Fruit fly (Drosophila melanogaster) whole organism, prepupa: ENCODE data around the gene akirin.

Experiments
- CG10631 ChIP-seq: fragments of 200-800 bp; sonication (Bioruptor generic); optimal IDR thresholded peaks from 2 replicates; lab custom pipeline; 2016; ENCODE audit warnings: missing biosample characterization, missing genetic modification characterization
- CG10669 ChIP-seq: fragments of 200-800 bp; sonication (Bioruptor generic); optimal IDR thresholded peaks from 3 replicates; lab custom pipeline; 2018; ENCODE audit warnings: missing biosample characterization, mild to moderate bottlenecking, missing genetic modification characterization, moderate library complexity
- CG11294 ChIP-seq: fragments of 200-800 bp; sonication (Bioruptor generic); IDR thresholded peaks from 2 replicates; pipeline ENCODE4 v1.3.6; 2022; ENCODE audit warnings: missing biosample characterization, missing genetic modification characterization
- CG11762 ChIP-seq: fragments of 200-800 bp; sonication (Bioruptor generic); optimal IDR thresholded peaks from 3 replicates; lab custom pipeline; 2016; ENCODE audit warnings: missing biosample characterization, missing genetic modification characterization; ENCODE audit not compliant: insufficient read depth
- CG11902 ChIP-seq: fragments of 200-800 bp; sonication (Bioruptor generic); optimal IDR thresholded peaks from 3 replicates; lab custom pipeline; 2016; ENCODE audit warnings: missing biosample characterization, missing genetic modification characterization
- CG1621 ChIP-seq: fragments of 200-800 bp; sonication (Bioruptor generic); optimal IDR thresholded peaks from 3 replicates; lab custom pipeline; 2018; ENCODE audit warnings: missing biosample characterization, mild to moderate bottlenecking, missing genetic modification characterization
- CG16779 ChIP-seq: fragments of 200-800 bp; sonication (Bioruptor generic); optimal IDR thresholded peaks from 3 replicates; lab custom pipeline; 2017; ENCODE audit warnings: missing biosample characterization, mild to moderate bottlenecking, missing genetic modification characterization
- CG3032 ChIP-seq: fragments of 200-800 bp; optimal IDR thresholded peaks from 2 replicates; lab custom pipeline; 2019; ENCODE audit warnings: missing biosample characterization, mild to moderate bottlenecking, missing genetic modification characterization, moderate library complexity
- CG31627 ChIP-seq: fragments of 200-800 bp; sonication (Bioruptor generic); optimal IDR thresholded peaks from 3 replicates; lab custom pipeline; 2016; ENCODE audit warnings: missing biosample characterization, missing genetic modification characterization
- CG3919 ChIP-seq: fragments of 200-800 bp; sonication (Bioruptor generic); optimal IDR thresholded peaks from 3 replicates; lab custom pipeline; 2016; ENCODE audit warnings: missing biosample characterization, missing genetic modification characterization
- CG6276 ChIP-seq: fragments of 200-800 bp; sonication (Bioruptor generic); optimal IDR thresholded peaks from 2 replicates; lab custom pipeline; 2017; ENCODE audit warnings: missing biosample characterization, mild to moderate bottlenecking, missing genetic modification characterization
- CG6792 ChIP-seq: fragments of 200-800 bp; sonication (Bioruptor generic); optimal IDR thresholded peaks from 3 replicates; lab custom pipeline; 2016; ENCODE audit warnings: missing biosample characterization, missing genetic modification characterization
- CG6808 ChIP-seq: fragments of 200-800 bp; sonication (Bioruptor generic); optimal IDR thresholded peaks from 3 replicates; lab custom pipeline; 2017; ENCODE audit warnings: missing biosample characterization, missing genetic modification characterization, mild to moderate bottlenecking, moderate library complexity, missing genetic modification reagents
- CG6854 ChIP-seq: fragments of 200-800 bp; sonication (Bioruptor generic); optimal IDR thresholded peaks from 2 replicates; lab custom pipeline; 2017; ENCODE audit warnings: missing biosample characterization, mild to moderate bottlenecking, missing genetic modification characterization
- CG7368 ChIP-seq: fragments of 200-800 bp; sonication (Bioruptor generic); optimal IDR thresholded peaks from 3 replicates; lab custom pipeline; 2016; ENCODE audit warnings: missing biosample characterization, missing genetic modification characterization
- CG8119 ChIP-seq: fragments of 200-800 bp; sonication (Bioruptor generic); IDR thresholded peaks from 3 replicates; pipeline ENCODE4 v1.3.6; 2022; ENCODE audit warnings: missing biosample characterization, missing genetic modification characterization
- CG8319 ChIP-seq: fragments of 200-800 bp; sonication (Bioruptor generic); optimal IDR thresholded peaks from 3 replicates; lab custom pipeline; 2016; ENCODE audit warnings: missing biosample characterization, missing genetic modification characterization
- CG8632 ChIP-seq: fragments of 200-800 bp; sonication (Bioruptor generic); optimal IDR thresholded peaks from 3 replicates; lab custom pipeline; 2016; ENCODE audit warnings: missing biosample characterization, missing genetic modification characterization
- CG9139 ChIP-seq: fragments of 200-800 bp; sonication (Bioruptor generic); optimal IDR thresholded peaks from 3 replicates; lab custom pipeline; 2017; ENCODE audit warnings: missing biosample characterization, mild to moderate bottlenecking, missing genetic modification characterization
- Eip75B ChIP-seq: fragments of 200-800 bp; sonication (Bioruptor generic); optimal IDR thresholded peaks from 3 replicates; lab custom pipeline; 2016; ENCODE audit warnings: missing biosample characterization, missing genetic modification characterization
- Ets21C ChIP-seq: fragments of 200-800 bp; sonication (Bioruptor generic); optimal IDR thresholded peaks from 3 replicates; lab custom pipeline; 2016; ENCODE audit warnings: missing biosample characterization, missing genetic modification characterization
- Ets96B ChIP-seq: fragments of 200-800 bp; optimal IDR thresholded peaks from 2 replicates; lab custom pipeline; 2019; ENCODE audit warnings: missing biosample characterization, mild to moderate bottlenecking, missing genetic modification characterization, moderate library complexity
- Gug ChIP-seq: fragments of 200-800 bp; sonication (Bioruptor generic); IDR thresholded peaks from 2 replicates; pipeline ENCODE4 v1.3.6; 2022; ENCODE audit warnings: missing biosample characterization, missing genetic modification characterization
- Hr38 ChIP-seq: sonication (Bioruptor generic); optimal IDR thresholded peaks from 2 replicates; lab custom pipeline; 2016; ENCODE audit warnings: missing biosample characterization, missing genetic modification characterization
- Hr4 ChIP-seq: fragments of 200-800 bp; sonication (Bioruptor generic); optimal IDR thresholded peaks from 3 replicates; lab custom pipeline; 2016; ENCODE audit warnings: missing biosample characterization, missing genetic modification characterization
- Lpt ChIP-seq: fragments of 200-800 bp; sonication (Bioruptor generic); optimal IDR thresholded peaks from 3 replicates; lab custom pipeline; 2016; ENCODE audit warnings: missing biosample characterization, missing genetic modification characterization
- Met ChIP-seq: fragments of 200-800 bp; sonication (Bioruptor generic); optimal IDR thresholded peaks from 3 replicates; lab custom pipeline; 2016; ENCODE audit warnings: missing biosample characterization, missing genetic modification characterization
- OdsH ChIP-seq: fragments of 200-800 bp; sonication (Bioruptor generic); optimal IDR thresholded peaks from 3 replicates; lab custom pipeline; 2016; ENCODE audit warnings: missing biosample characterization, missing genetic modification characterization
- Smox ChIP-seq: fragments of 200-800 bp; sonication (Bioruptor generic); optimal IDR thresholded peaks from 3 replicates; lab custom pipeline; 2016; ENCODE audit warnings: missing biosample characterization, missing genetic modification characterization
- Sox102F ChIP-seq: fragments of 200-800 bp; sonication (Bioruptor generic); optimal IDR thresholded peaks from 2 replicates; lab custom pipeline; 2016; ENCODE audit warnings: missing biosample characterization, mild to moderate bottlenecking, missing genetic modification characterization
- Sox14 ChIP-seq: fragments of 200-800 bp; sonication (Bioruptor generic); optimal IDR thresholded peaks from 3 replicates; lab custom pipeline; 2016; ENCODE audit warnings: missing biosample characterization, missing genetic modification characterization
- Sox15 ChIP-seq: fragments of 200-800 bp; sonication (Bioruptor generic); optimal IDR thresholded peaks from 3 replicates; lab custom pipeline; 2016; ENCODE audit warnings: missing biosample characterization, missing genetic modification characterization
- achi ChIP-seq: fragments of 200-800 bp; sonication (Bioruptor generic); optimal IDR thresholded peaks from 3 replicates; lab custom pipeline; 2016; ENCODE audit warnings: missing biosample characterization, missing genetic modification characterization
- acj6 ChIP-seq: fragments of 200-800 bp; sonication (Bioruptor generic); optimal IDR thresholded peaks from 3 replicates; lab custom pipeline; 2016; ENCODE audit warnings: missing biosample characterization, missing genetic modification characterization
- cyc ChIP-seq: fragments of 200-800 bp; sonication (Bioruptor generic); optimal IDR thresholded peaks from 3 replicates; lab custom pipeline; 2016; ENCODE audit warnings: missing biosample characterization, missing genetic modification characterization
- dac ChIP-seq: fragments of 200-800 bp; sonication (Bioruptor generic); optimal IDR thresholded peaks from 2 replicates; lab custom pipeline; 2017; ENCODE audit warnings: missing biosample characterization, mild to moderate bottlenecking, missing genetic modification characterization
- dsx ChIP-seq: fragments of 200-800 bp; optimal IDR thresholded peaks from 3 replicates; lab custom pipeline; 2019; ENCODE audit warnings: missing biosample characterization, mild to moderate bottlenecking, missing genetic modification characterization, moderate library complexity; ENCODE audit not compliant: poor library complexity, severe bottlenecking
- esn ChIP-seq: fragments of 200-800 bp; sonication (Bioruptor generic); optimal IDR thresholded peaks from 2 replicates; lab custom pipeline; 2016; ENCODE audit warnings: missing biosample characterization, mild to moderate bottlenecking, missing genetic modification characterization, moderate library complexity
- fd59A ChIP-seq: fragments of 200-800 bp; sonication (Bioruptor generic); optimal IDR thresholded peaks from 2 replicates; lab custom pipeline; 2017; ENCODE audit warnings: missing biosample characterization, mild to moderate bottlenecking, missing genetic modification characterization, missing genetic modification reagents
- fkh ChIP-seq: fragments of 200-800 bp; sonication (Bioruptor generic); optimal IDR thresholded peaks from 3 replicates; lab custom pipeline; 2017; ENCODE audit warnings: missing biosample characterization, mild to moderate bottlenecking, missing genetic modification characterization, moderate library complexity
- lz ChIP-seq: fragments of 200-800 bp; sonication (Bioruptor generic); optimal IDR thresholded peaks from 3 replicates; lab custom pipeline; 2016; ENCODE audit warnings: missing biosample characterization, missing genetic modification characterization
- net ChIP-seq: fragments of 200-800 bp; sonication (Bioruptor generic); optimal IDR thresholded peaks from 3 replicates; lab custom pipeline; 2016; ENCODE audit warnings: missing biosample characterization, missing genetic modification characterization
- pdm3 ChIP-seq: fragments of 200-800 bp; sonication (Bioruptor generic); optimal IDR thresholded peaks from 3 replicates; lab custom pipeline; 2016; ENCODE audit warnings: missing biosample characterization, missing genetic modification characterization
- salr ChIP-seq, 2 experiments: fragments of 200-800 bp; sonication (Bioruptor generic); optimal IDR thresholded peaks; 3 replicates each; lab custom pipeline; 2016 to 2018; ENCODE audit warnings: missing biosample characterization in 2 of 2, missing genetic modification characterization in 2 of 2, mild to moderate bottlenecking in 1 of 2
- spab ChIP-seq: fragments of 200-800 bp; sonication (Bioruptor generic); optimal IDR thresholded peaks from 2 replicates; lab custom pipeline; 2017; ENCODE audit warnings: missing biosample characterization, mild to moderate bottlenecking, missing genetic modification characterization, missing genetic modification reagents
- ss ChIP-seq, 2 experiments: fragments of 200-800 bp; sonication (Bioruptor generic); optimal IDR thresholded peaks; 2 replicates in 1 of 2; 3 replicates in 1 of 2; lab custom pipeline; 2017 to 2018; ENCODE audit warnings: mild to moderate bottlenecking in 2 of 2, missing biosample characterization in 2 of 2, missing genetic modification characterization in 2 of 2, moderate library complexity in 1 of 2
- svp ChIP-seq: fragments of 200-800 bp; sonication (Bioruptor generic); peaks from one replicate; lab custom pipeline; 2016; ENCODE audit warnings: missing biosample characterization, missing genetic modification characterization
- topi ChIP-seq: fragments of 200-800 bp; sonication (Bioruptor generic); optimal IDR thresholded peaks from 3 replicates; lab custom pipeline; 2016; ENCODE audit warnings: missing biosample characterization, missing genetic modification characterization
- vri ChIP-seq: fragments of 200-800 bp; sonication (Bioruptor generic); optimal IDR thresholded peaks from 3 replicates; lab custom pipeline; 2016; ENCODE audit warnings: missing biosample characterization, mild to moderate bottlenecking, missing genetic modification characterization

The akirin gene

dm6 chr3L:7344001-7344400, 25.6 kb upstream of the akirin start:
- TF ChIP-seq CG3919 (GFP tag; lab: Kevin White, UChicago) (no peak), CG31627 (GFP tag; lab: Kevin White, UChicago) (no peak), fd59A (no peak), CG8119 (GFP tag; lab: Robert Waterston, UW) (no peak), Smox (GFP tag; lab: Kevin White, UChicago) (no peak), salr (GFP tag; optimal IDR thresholded peaks at IDR 0.05; lab: Kevin White, UChicago) (no peak), Gug (GFP tag; lab: Robert Waterston, UW) (no peak), Sox102F (GFP tag; lab: Kevin White, UChicago) (no peak), Hr4 (no peak), net (GFP tag; lab: Kevin White, UChicago) (no peak)

DNA sequence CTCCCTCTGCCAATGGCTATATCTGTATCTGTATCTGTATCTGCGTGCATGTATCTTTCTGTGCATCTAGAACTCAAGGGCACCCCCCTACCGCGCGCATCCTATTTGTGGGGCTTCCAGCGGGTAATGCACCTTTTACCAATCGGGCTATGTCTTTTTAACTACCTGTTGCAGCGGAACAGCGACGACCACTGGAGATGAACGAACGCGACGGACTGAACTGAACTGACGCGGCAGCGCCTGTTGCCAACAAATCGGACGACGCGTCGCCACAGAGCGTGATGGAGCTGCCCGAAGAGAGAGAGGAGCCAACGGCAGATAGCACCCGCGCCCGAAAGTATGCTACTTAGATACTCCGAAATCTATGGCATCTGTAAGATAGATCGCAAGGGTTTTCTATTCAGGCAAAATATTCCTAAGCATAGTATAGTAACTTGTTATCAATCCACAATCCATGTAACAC, 24.6 kb upstream of the akirin start, which contains the start of gene Cln7:
Cln7 (minus strand) TSS at position 219 of the 463 bp plus-strand sequence.
- TF ChIP-seq svp (GFP tag; lab: Kevin White, UChicago): no peak
- peak; percentile 88 for TF ChIP-seq Sox14 (GFP tag; lab: Kevin White, UChicago)
- no peak for TF ChIP-seq lz (GFP tag; lab: Kevin White, UChicago)
- peak; percentile 85 for TF ChIP-seq CG6854 (GFP tag; lab: Kevin White, UChicago)
- TF ChIP-seq CG10669 (GFP tag; lab: Kevin White, UChicago): peak; percentile 3
- peak; percentile 30 for TF ChIP-seq CG7368 (GFP tag; lab: Kevin White, UChicago)
- TF ChIP-seq Smox (GFP tag; lab: Kevin White, UChicago): no peak
- TF ChIP-seq vri (GFP tag; lab: Kevin White, UChicago): peak; percentile 70
- TF ChIP-seq fd59A: no peak
- TF ChIP-seq CG8319: no peak
- no peak for TF ChIP-seq Gug (GFP tag; lab: Robert Waterston, UW)
- no peak for TF ChIP-seq Hr4
- TF ChIP-seq esn (GFP tag; lab: Kevin White, UChicago): peak; percentile 71
- TF ChIP-seq CG8632 (GFP tag; lab: Kevin White, UChicago): peak; percentile 39
- TF ChIP-seq Ets21C (GFP tag; lab: Kevin White, UChicago): no peak
- no peak for TF ChIP-seq dac
- peak; percentile 73 for TF ChIP-seq CG9139 (GFP tag; lab: Kevin White, UChicago)
- peak; percentile 56 for TF ChIP-seq topi (GFP tag; lab: Kevin White, UChicago)
- no peak for TF ChIP-seq pdm3 (GFP tag; lab: Kevin White, UChicago)
- no peak for TF ChIP-seq CG11762 (GFP tag; lab: Kevin White, UChicago)
- peak; percentile 69 for TF ChIP-seq dsx
- peak; percentile 25 for TF ChIP-seq CG6792 (GFP tag; lab: Kevin White, UChicago)
- TF ChIP-seq CG6276 (GFP tag; lab: Kevin White, UChicago): peak; percentile 26
- no peak for TF ChIP-seq acj6
- no peak for TF ChIP-seq Sox15 (GFP tag; lab: Kevin White, UChicago)
- TF ChIP-seq salr (GFP tag; optimal IDR thresholded peaks at IDR 0.05; lab: Kevin White, UChicago): no peak
- TF ChIP-seq CG6808 (GFP tag; lab: Kevin White, UChicago): peak; percentile 40
- no peak; the same call in 1 of the 2 replicates for TF ChIP-seq CG11294 (GFP tag; lab: Robert Waterston, UW)
- TF ChIP-seq CG3032 (tag; lab: Kevin White, UChicago): peak; percentile 3
- no peak for TF ChIP-seq CG10631 (GFP tag; lab: Kevin White, UChicago)
- peak; percentile 5 for TF ChIP-seq spab (GFP tag; lab: Kevin White, UChicago)
- TF ChIP-seq Hr38 (GFP tag; lab: Kevin White, UChicago): no peak
- peak; percentile 32 for TF ChIP-seq fkh
- peak; percentile 36 for TF ChIP-seq Ets96B
- peak; percentile 59 for TF ChIP-seq Lpt
- no peak for TF ChIP-seq achi (GFP tag; lab: Kevin White, UChicago)
- TF ChIP-seq Met (GFP tag; lab: Kevin White, UChicago): no peak
- TF ChIP-seq cyc (GFP tag; lab: Kevin White, UChicago): no peak
- TF ChIP-seq CG8119 (GFP tag; lab: Robert Waterston, UW): no peak; the same call in 1 of the 3 replicates
- peak; percentile 26 for TF ChIP-seq CG1621 (tag; lab: Kevin White, UChicago)
- no peak for TF ChIP-seq CG11902 (GFP tag; lab: Kevin White, UChicago)
- TF ChIP-seq Eip75B (GFP tag; lab: Kevin White, UChicago): peak; percentile 65
- peak; percentile 69 for TF ChIP-seq CG16779 (tag; lab: Kevin White, UChicago)
- peak; percentile 69 to 72 for TF ChIP-seq ss (GFP tag; optimal IDR thresholded peaks at IDR 0.05; lab: Kevin White, UChicago)
- no peak for TF ChIP-seq OdsH (GFP tag; lab: Kevin White, UChicago)
- TF ChIP-seq net (GFP tag; lab: Kevin White, UChicago): peak; percentile 62
